Worm (Caenorhabditis elegans): ENCODE data around the gene F46C3.7.

DNA sequence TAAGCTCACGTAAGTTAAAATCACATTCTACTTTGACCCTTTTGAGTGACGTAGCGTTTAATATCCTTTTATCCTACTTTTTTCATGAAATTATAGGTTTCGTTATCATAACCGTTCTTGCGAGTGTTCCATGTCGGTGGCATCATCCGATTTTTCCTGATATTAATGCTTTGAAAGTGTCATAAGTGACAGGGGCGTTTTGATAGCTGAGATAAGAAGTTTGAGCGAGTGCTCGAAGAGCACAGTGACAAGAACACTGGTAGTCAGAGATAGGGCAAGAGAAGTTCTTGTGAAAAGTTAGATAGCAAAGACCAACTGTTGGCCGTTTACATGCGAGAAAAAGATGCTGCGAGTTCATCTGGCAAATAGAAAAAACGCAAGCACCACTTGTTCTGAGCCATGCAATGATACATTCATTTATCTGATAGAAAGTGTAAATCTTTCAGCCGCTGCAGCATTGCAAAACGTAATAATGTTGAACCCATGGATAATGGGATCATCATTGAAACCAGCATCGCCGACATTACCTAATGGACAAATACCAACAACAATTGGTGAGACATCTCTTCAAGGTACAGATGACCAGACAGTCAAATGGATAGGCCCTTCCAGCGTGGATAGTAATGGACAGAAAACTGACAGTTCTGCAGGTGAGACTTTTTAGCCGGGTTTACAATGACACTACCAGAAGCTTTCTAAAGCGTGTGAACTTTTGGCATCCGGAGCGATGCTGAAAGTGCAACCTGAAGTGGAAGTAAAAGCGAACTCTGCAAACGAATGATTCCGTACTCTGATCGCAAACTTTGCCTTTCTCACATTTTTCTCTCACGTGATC, 41.4 kb downstream of the F46C3.7 start:
- no peak for TF ChIP-seq tra-4 (tag; optimal IDR thresholded peaks at IDR 0.05)
- no peak for TF ChIP-seq pes-1 (GFP tag; IDR thresholded peaks at IDR 0.05)
- no peak for TF ChIP-seq ets-7 (tag; optimal IDR thresholded peaks at IDR 0.05)
- no peak for TF ChIP-seq hmbx-1 (tag; optimal IDR thresholded peaks at IDR 0.05)
- TF ChIP-seq hmg-4 (GFP tag; optimal IDR thresholded peaks at IDR 0.05) = no peak
- TF ChIP-seq ama-1 (optimal IDR thresholded peaks at IDR 0.05) = no peak
- no peak for TF ChIP-seq sea-1 (GFP tag; conservative IDR thresholded peaks at IDR 0.05)
